Worm (Caenorhabditis elegans) whole organism, L2 larva: ENCODE results near the gene R07C3.3.

Experiments
- F13H6.1 ChIP-seq: sonication (generic microtip); optimal IDR thresholded peaks from 2 replicates; lab custom pipeline; 2016; ENCODE audit warnings: missing genetic modification characterization, missing compliant biosample characterization
- R02D3.7 ChIP-seq: fragments of 150-350 bp; optimal IDR thresholded peaks from 2 replicates; lab custom pipeline; 2014; ENCODE audit warnings: missing biosample characterization, missing genetic modification characterization
- ceh-82 ChIP-seq: fragments of 150-350 bp; optimal IDR thresholded peaks from 2 replicates; lab custom pipeline; 2014; ENCODE audit warnings: missing biosample characterization, missing genetic modification characterization
- lin-39 ChIP-seq: fragments of 150-350 bp; optimal IDR thresholded peaks from 2 replicates; lab custom pipeline; 2014; ENCODE audit warnings: missing biosample characterization, missing genetic modification reagents, missing genetic modification characterization
- lsy-2 ChIP-seq, 2 experiments: fragments of 150-350 bp in 1 of 2; sonication (generic microtip) in 1 of 2; optimal IDR thresholded peaks; 2 replicates each; lab custom pipeline; 2014 to 2017; ENCODE audit warnings: missing biosample characterization in 2 of 2, missing genetic modification characterization in 2 of 2
- mab-5 ChIP-seq: fragments of 150-350 bp; optimal IDR thresholded peaks from 2 replicates; lab custom pipeline; 2014; ENCODE audit warnings: missing biosample characterization, missing genetic modification characterization
- nhr-11 ChIP-seq: fragments of 150-350 bp; optimal IDR thresholded peaks from 2 replicates; lab custom pipeline; 2014; ENCODE audit warnings: missing biosample characterization, missing genetic modification characterization
- nhr-12 ChIP-seq: fragments of 150-350 bp; optimal IDR thresholded peaks from 2 replicates; lab custom pipeline; 2014; ENCODE audit warnings: missing biosample characterization, missing genetic modification characterization
- nhr-25 ChIP-seq: fragments of 150-350 bp; sonication (generic microtip); optimal IDR thresholded peaks from 3 replicates; lab custom pipeline; 2014; ENCODE audit warnings: missing biosample characterization, missing genetic modification characterization
- nhr-77 ChIP-seq: fragments of 150-350 bp; optimal IDR thresholded peaks from 2 replicates; lab custom pipeline; 2014; ENCODE audit warnings: missing biosample characterization, missing genetic modification characterization
- peb-1 ChIP-seq: fragments of 150-350 bp; optimal IDR thresholded peaks from 2 replicates; lab custom pipeline; 2014; ENCODE audit warnings: missing biosample characterization, missing genetic modification characterization
- unc-39 ChIP-seq: fragments of 150-350 bp; optimal IDR thresholded peaks from 2 replicates; lab custom pipeline; 2014; ENCODE audit warnings: missing biosample characterization, missing genetic modification characterization
- ztf-1 ChIP-seq: fragments of 200-800 bp; sonication (Bioruptor generic); conservative IDR thresholded peaks from 2 replicates; pipeline ENCODE4 v1.3.6; 2022; ENCODE audit warnings: missing genetic modification characterization, missing compliant biosample characterization

DNA sequence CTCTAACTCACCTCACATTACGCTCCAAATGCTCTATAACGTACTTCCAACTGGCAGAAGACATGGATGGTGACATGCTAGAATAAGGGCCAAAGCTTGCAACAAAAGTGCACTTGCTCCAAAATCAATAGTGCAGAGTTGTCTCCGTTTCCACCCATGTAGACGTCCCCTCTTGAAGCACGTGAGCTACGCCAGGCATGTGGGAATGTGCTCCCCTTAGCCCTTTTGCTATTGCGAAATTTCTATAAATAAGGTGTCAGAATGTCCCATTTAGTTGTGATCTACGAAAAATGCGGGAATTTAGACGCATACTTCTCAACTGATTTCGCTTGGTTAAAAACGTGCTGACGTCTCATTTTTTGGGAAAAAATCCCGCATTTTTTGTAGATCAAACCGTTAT, 11.7 kb downstream of the R07C3.3 start:
- no peak for TF ChIP-seq lin-39 (tag; lab: Kevin White, UChicago)
- no peak for TF ChIP-seq ztf-1 (GFP tag; lab: Robert Waterston, UW)
- no peak for TF ChIP-seq ceh-82 (tag; lab: Kevin White, UChicago)
- no peak for TF ChIP-seq F13H6.1 (tag; lab: Kevin White, UChicago)
- no peak for TF ChIP-seq nhr-12 (tag; lab: Kevin White, UChicago)
- no peak for TF ChIP-seq mab-5 (tag; lab: Kevin White, UChicago)
- TF ChIP-seq unc-39 (tag; lab: Kevin White, UChicago) = no peak
- no peak for TF ChIP-seq nhr-25 (tag; lab: Kevin White, UChicago)
- TF ChIP-seq nhr-11 (tag; lab: Kevin White, UChicago) = no peak
- no peak for TF ChIP-seq nhr-77 (tag; lab: Kevin White, UChicago)
- TF ChIP-seq R02D3.7 (tag; lab: Kevin White, UChicago) = no peak
- no peak for TF ChIP-seq peb-1 (tag; lab: Kevin White, UChicago)
- TF ChIP-seq lsy-2 (tag; optimal IDR thresholded peaks at IDR 0.05; lab: Kevin White, UChicago) = no peak
